Worm (Caenorhabditis elegans) whole organism, L4/young adult: ENCODE data around the gene ZC15.10.

Experiments used
- dao-5 ChIP-seq: sonication (generic microtip); optimal IDR thresholded peaks from 2 replicates; lab custom pipeline; 2016; ENCODE audit warnings: missing genotype, missing genetic modification characterization, moderate library complexity, missing compliant biosample characterization
- him-1 ChIP-seq: sonication (generic microtip); optimal IDR thresholded peaks from 2 replicates; lab custom pipeline; 2016; ENCODE audit warnings: missing genotype, missing genetic modification reagents, missing genetic modification characterization, missing compliant biosample characterization

- TF ChIP-seq dao-5 (tag; lab: Kevin White, UChicago) (no peak), him-1 (no peak)
Observed at ce11 chrV:20338020-20338419, 27.5 kb downstream of the ZC15.10 start.
